Fruit fly (Drosophila melanogaster) whole organism, larva: Measurements from ENCODE around the gene CG12116.

Source experiments
- noc ChIP-seq: fragments of 200-800 bp; sonication (Bioruptor generic); optimal IDR thresholded peaks from 3 replicates; lab custom pipeline; 2019; ENCODE audit warnings: missing biosample characterization, mild to moderate bottlenecking, missing genetic modification characterization, moderate library complexity

Gene CG12116

DNA sequence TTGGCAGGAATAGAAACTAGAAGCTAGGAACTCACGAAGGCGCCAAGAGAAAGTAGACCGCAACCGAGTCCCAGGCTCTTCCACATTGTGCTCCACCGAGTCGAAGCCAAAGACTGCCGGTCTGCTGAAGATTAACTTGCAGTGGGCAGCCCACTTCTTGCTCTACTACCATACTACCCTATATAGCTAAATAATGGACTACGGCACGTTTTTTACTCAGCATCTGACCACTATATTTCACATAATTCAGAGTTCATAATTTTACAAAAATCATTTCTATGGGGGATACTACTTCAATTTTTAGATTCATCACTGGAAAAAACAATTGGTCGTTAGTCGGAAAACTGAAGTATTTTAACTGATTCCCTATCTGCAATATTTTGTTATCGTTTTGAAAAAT, 35.1 kb downstream of the CG12116 start, which contains the start of gene CG32712:
TSS of gene CG32712 (minus strand) at position 101 of the 400 bp plus-strand sequence.
- no peak for TF ChIP-seq noc (tag; lab: Kevin White, UChicago)

DNA sequence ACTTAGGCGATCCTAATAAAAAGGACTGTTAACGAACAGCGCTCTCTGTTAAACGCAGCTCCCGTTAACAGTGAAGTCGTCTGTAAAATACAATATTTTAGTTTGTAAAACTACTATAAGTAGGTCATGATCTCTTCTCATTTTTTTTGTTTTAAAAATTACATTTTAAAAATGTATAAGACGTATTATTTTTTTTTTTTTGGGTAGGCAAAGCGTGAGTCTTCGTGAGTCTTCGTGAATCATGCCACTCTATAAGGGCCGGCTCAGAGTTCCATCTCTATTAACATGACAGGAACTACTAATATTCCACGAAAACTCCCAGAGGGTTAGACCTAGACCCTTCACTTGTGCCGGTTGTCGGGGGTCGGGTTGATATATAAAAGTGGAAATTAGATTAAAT, 46.2 kb downstream of the CG12116 start:
- TF ChIP-seq noc (tag; lab: Kevin White, UChicago) = no peak

DNA sequence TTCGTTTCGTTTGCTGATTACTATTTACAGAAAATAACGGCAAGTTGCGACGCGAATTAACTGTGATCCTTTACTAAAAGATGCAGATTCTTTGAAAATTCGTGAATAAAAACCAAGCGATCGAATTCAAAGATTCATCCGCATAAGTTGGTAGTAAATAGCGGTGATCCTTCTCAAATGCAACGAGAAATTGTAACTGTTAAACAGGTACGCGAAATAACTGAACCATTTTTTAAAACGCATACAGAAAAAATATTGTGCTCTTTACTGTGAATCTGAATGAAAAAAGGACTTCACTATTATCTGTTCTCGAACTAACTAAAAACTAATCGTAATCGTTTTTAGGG, 47.4 kb downstream of the CG12116 start:
- TF ChIP-seq noc (tag; lab: Kevin White, UChicago) = no peak

DNA sequence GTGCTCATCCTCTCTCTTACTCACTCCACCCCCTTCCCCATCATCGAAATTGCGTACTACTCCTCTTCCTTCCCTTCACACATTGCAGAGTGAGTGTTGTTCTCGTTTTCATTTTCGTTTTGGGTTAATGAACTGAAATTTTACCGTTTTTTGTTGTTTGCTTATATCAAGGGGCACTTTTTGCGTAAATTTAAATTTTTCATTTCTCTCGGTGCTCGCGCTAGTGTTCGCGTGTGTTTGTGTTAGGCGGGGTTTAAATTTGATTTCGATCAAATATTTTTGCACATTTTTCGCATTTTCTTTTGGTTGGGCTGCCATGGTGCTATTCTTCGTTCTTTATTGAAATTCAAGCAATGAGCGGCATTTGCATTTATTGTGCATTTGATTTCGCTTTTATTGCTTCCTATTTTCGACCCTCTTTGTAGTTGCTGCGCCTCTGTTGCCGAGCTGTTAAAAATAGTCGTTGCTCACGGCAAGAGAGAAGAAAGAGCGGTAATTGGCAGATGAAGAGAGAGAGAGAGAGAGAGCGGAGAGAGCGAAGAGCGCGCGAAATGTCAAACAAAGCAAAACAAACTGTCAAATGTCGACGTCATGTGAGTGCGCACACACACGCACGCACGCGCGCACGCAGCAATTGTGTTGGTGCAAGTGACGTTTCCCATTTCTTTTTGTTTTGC, 47.9 kb downstream of the CG12116 start:
- TF ChIP-seq noc (tag; lab: Kevin White, UChicago) = no peak

DNA sequence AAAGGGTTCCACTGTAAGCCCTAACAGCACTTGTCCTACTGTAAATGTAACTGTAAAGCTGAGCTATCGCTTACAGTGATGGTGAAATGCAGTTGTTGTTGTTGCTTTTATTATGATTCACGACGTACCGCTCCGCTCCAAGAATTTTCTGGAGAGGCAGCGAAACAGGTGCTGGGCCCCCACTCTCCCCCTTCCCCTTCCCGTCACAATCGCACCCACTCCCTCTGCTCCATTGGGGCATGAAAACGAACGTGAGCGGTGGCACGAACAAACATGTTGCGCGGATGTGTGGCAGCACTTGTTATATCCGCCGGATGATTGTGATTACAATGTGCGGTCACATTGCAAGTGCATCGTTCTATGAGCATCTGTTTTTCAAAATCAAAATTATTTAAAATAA, 49.3 kb downstream of the CG12116 start:
- no peak for TF ChIP-seq noc (tag; lab: Kevin White, UChicago)
